Fruit fly (Drosophila melanogaster): Measurements from ENCODE around the gene CG13001.

DNA sequence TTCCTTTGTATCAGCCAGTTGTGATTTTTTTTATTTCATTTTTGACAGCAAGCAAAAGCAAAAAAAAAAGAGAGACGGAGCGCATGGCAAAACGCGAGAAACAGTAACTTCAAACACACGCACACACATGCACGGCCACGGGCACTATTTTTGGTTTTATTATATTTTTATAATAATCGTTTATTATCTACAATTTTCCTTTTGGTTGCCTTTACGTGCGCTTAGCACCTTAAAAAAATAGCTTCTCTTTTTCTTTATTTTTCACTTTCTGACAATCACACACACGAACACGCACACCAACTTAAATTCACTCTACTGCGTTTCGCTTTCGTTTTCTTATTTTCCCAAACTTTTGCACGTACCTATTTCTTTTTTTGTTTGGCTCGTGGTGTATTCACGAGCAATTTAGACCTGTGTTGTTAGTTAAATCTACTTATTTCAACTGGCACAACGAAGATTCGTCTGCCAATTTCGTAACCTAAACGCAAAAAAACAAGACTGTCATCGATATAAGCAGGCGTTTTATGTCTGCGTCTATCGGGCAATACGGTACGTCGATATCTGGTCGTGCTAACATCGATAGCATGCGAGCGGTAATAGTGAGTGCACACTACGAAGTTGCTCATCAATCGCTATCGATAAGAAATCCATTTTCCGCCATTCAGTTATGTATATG, 25.6 kb upstream of the CG13001 start, which contains the start of gene Ubr1:
- peak; percentile 44 for TF ChIP-seq CG3032 (tag; optimal IDR thresholded peaks at IDR 0.05)
- peak; percentile 65 for TF ChIP-seq net (GFP tag; optimal IDR thresholded peaks at IDR 0.05)
- peak; percentile 93 for TF ChIP-seq CG16779 (tag; optimal IDR thresholded peaks at IDR 0.05)
- TF ChIP-seq topi (GFP tag; optimal IDR thresholded peaks at IDR 0.05): peak; percentile 18
- TF ChIP-seq Hr39 (GFP tag; optimal IDR thresholded peaks at IDR 0.05): no peak
- TF ChIP-seq CG11294 (GFP tag; IDR thresholded peaks at IDR 0.05): peak; percentile 20; the same call in 1 of the 2 replicates
- peak; percentile 2 for TF ChIP-seq Lpt (GFP tag; optimal IDR thresholded peaks at IDR 0.05)
- TF ChIP-seq Ets21C (GFP tag; optimal IDR thresholded peaks at IDR 0.05): no peak
- TF ChIP-seq Hr4 (GFP tag; optimal IDR thresholded peaks at IDR 0.05): peak; percentile 43
- TF ChIP-seq CG7368 (GFP tag; optimal IDR thresholded peaks at IDR 0.05): peak; percentile 37
- peak; percentile 71 for TF ChIP-seq CG6854 (GFP tag; optimal IDR thresholded peaks at IDR 0.05)
- TF ChIP-seq CG1621 (tag; optimal IDR thresholded peaks at IDR 0.05): peak; percentile 42
